Fruit fly (Drosophila melanogaster) whole organism, prepupa: ENCODE results near the gene Prosalpha2.

Experiments
- CG10631 ChIP-seq: fragments of 200-800 bp; sonication (Bioruptor generic); optimal IDR thresholded peaks from 2 replicates; lab custom pipeline; 2016; ENCODE audit warnings: missing biosample characterization, missing genetic modification characterization
- CG11294 ChIP-seq: fragments of 200-800 bp; sonication (Bioruptor generic); IDR thresholded peaks from 2 replicates; pipeline ENCODE4 v1.3.6; 2022; ENCODE audit warnings: missing biosample characterization, missing genetic modification characterization
- CG15336 ChIP-seq: fragments of 200-800 bp; sonication (Bioruptor generic); IDR thresholded peaks from 2 replicates; pipeline ENCODE4 v1.3.6; 2022; ENCODE audit warnings: missing biosample characterization, missing genetic modification characterization
- CG16779 ChIP-seq: fragments of 200-800 bp; sonication (Bioruptor generic); optimal IDR thresholded peaks from 3 replicates; lab custom pipeline; 2017; ENCODE audit warnings: missing biosample characterization, mild to moderate bottlenecking, missing genetic modification characterization
- CG3032 ChIP-seq: fragments of 200-800 bp; optimal IDR thresholded peaks from 2 replicates; lab custom pipeline; 2019; ENCODE audit warnings: missing biosample characterization, mild to moderate bottlenecking, missing genetic modification characterization, moderate library complexity
- CG31627 ChIP-seq: fragments of 200-800 bp; sonication (Bioruptor generic); optimal IDR thresholded peaks from 3 replicates; lab custom pipeline; 2016; ENCODE audit warnings: missing biosample characterization, missing genetic modification characterization
- CG34406 ChIP-seq: fragments of 200-800 bp; sonication (Bioruptor generic); optimal IDR thresholded peaks from 3 replicates; lab custom pipeline; 2016; ENCODE audit warnings: missing biosample characterization, missing genetic modification characterization
- CG3919 ChIP-seq: fragments of 200-800 bp; sonication (Bioruptor generic); optimal IDR thresholded peaks from 3 replicates; lab custom pipeline; 2016; ENCODE audit warnings: missing biosample characterization, missing genetic modification characterization
- CG4318 ChIP-seq: fragments of 200-800 bp; sonication (Bioruptor generic); optimal IDR thresholded peaks from 3 replicates; lab custom pipeline; 2017; ENCODE audit warnings: missing biosample characterization, mild to moderate bottlenecking, missing genetic modification characterization
- CG6792 ChIP-seq: fragments of 200-800 bp; sonication (Bioruptor generic); optimal IDR thresholded peaks from 3 replicates; lab custom pipeline; 2016; ENCODE audit warnings: missing biosample characterization, missing genetic modification characterization
- CG6808 ChIP-seq: fragments of 200-800 bp; sonication (Bioruptor generic); optimal IDR thresholded peaks from 3 replicates; lab custom pipeline; 2017; ENCODE audit warnings: missing biosample characterization, missing genetic modification characterization, mild to moderate bottlenecking, moderate library complexity, missing genetic modification reagents
- CG7368 ChIP-seq: fragments of 200-800 bp; sonication (Bioruptor generic); optimal IDR thresholded peaks from 3 replicates; lab custom pipeline; 2016; ENCODE audit warnings: missing biosample characterization, missing genetic modification characterization
- CG8319 ChIP-seq: fragments of 200-800 bp; sonication (Bioruptor generic); optimal IDR thresholded peaks from 3 replicates; lab custom pipeline; 2016; ENCODE audit warnings: missing biosample characterization, missing genetic modification characterization
- CG8632 ChIP-seq: fragments of 200-800 bp; sonication (Bioruptor generic); optimal IDR thresholded peaks from 3 replicates; lab custom pipeline; 2016; ENCODE audit warnings: missing biosample characterization, missing genetic modification characterization
- Eip78C ChIP-seq: fragments of 200-800 bp; sonication (Bioruptor generic); peaks from one replicate; lab custom pipeline; 2016; ENCODE audit warnings: missing biosample characterization, missing genetic modification characterization
- Ets96B ChIP-seq: fragments of 200-800 bp; optimal IDR thresholded peaks from 2 replicates; lab custom pipeline; 2019; ENCODE audit warnings: missing biosample characterization, mild to moderate bottlenecking, missing genetic modification characterization, moderate library complexity
- Hr38 ChIP-seq: sonication (Bioruptor generic); optimal IDR thresholded peaks from 2 replicates; lab custom pipeline; 2016; ENCODE audit warnings: missing biosample characterization, missing genetic modification characterization
- Lpt ChIP-seq: fragments of 200-800 bp; sonication (Bioruptor generic); optimal IDR thresholded peaks from 3 replicates; lab custom pipeline; 2016; ENCODE audit warnings: missing biosample characterization, missing genetic modification characterization
- OdsH ChIP-seq: fragments of 200-800 bp; sonication (Bioruptor generic); optimal IDR thresholded peaks from 3 replicates; lab custom pipeline; 2016; ENCODE audit warnings: missing biosample characterization, missing genetic modification characterization
- Smox ChIP-seq: fragments of 200-800 bp; sonication (Bioruptor generic); optimal IDR thresholded peaks from 3 replicates; lab custom pipeline; 2016; ENCODE audit warnings: missing biosample characterization, missing genetic modification characterization
- Sox102F ChIP-seq: fragments of 200-800 bp; sonication (Bioruptor generic); optimal IDR thresholded peaks from 2 replicates; lab custom pipeline; 2016; ENCODE audit warnings: missing biosample characterization, mild to moderate bottlenecking, missing genetic modification characterization
- Sox15 ChIP-seq: fragments of 200-800 bp; sonication (Bioruptor generic); optimal IDR thresholded peaks from 3 replicates; lab custom pipeline; 2016; ENCODE audit warnings: missing biosample characterization, missing genetic modification characterization
- achi ChIP-seq: fragments of 200-800 bp; sonication (Bioruptor generic); optimal IDR thresholded peaks from 3 replicates; lab custom pipeline; 2016; ENCODE audit warnings: missing biosample characterization, missing genetic modification characterization
- cyc ChIP-seq: fragments of 200-800 bp; sonication (Bioruptor generic); optimal IDR thresholded peaks from 3 replicates; lab custom pipeline; 2016; ENCODE audit warnings: missing biosample characterization, missing genetic modification characterization
- dsx ChIP-seq: fragments of 200-800 bp; optimal IDR thresholded peaks from 3 replicates; lab custom pipeline; 2019; ENCODE audit warnings: missing biosample characterization, mild to moderate bottlenecking, missing genetic modification characterization, moderate library complexity; ENCODE audit not compliant: poor library complexity, severe bottlenecking
- eg ChIP-seq: fragments of 200-800 bp; sonication (Bioruptor generic); IDR thresholded peaks from 3 replicates; pipeline ENCODE4 v1.3.6; 2022; ENCODE audit warnings: missing biosample characterization, missing genetic modification characterization
- fd59A ChIP-seq: fragments of 200-800 bp; sonication (Bioruptor generic); optimal IDR thresholded peaks from 2 replicates; lab custom pipeline; 2017; ENCODE audit warnings: missing biosample characterization, mild to moderate bottlenecking, missing genetic modification characterization, missing genetic modification reagents
- fd85E ChIP-seq: fragments of 200-800 bp; sonication (Bioruptor generic); optimal IDR thresholded peaks from 3 replicates; lab custom pipeline; 2016; ENCODE audit warnings: missing biosample characterization, missing genetic modification characterization
- fkh ChIP-seq: fragments of 200-800 bp; sonication (Bioruptor generic); optimal IDR thresholded peaks from 3 replicates; lab custom pipeline; 2017; ENCODE audit warnings: missing biosample characterization, mild to moderate bottlenecking, missing genetic modification characterization, moderate library complexity
- lz ChIP-seq: fragments of 200-800 bp; sonication (Bioruptor generic); optimal IDR thresholded peaks from 3 replicates; lab custom pipeline; 2016; ENCODE audit warnings: missing biosample characterization, missing genetic modification characterization
- net ChIP-seq: fragments of 200-800 bp; sonication (Bioruptor generic); optimal IDR thresholded peaks from 3 replicates; lab custom pipeline; 2016; ENCODE audit warnings: missing biosample characterization, missing genetic modification characterization
- spab ChIP-seq: fragments of 200-800 bp; sonication (Bioruptor generic); optimal IDR thresholded peaks from 2 replicates; lab custom pipeline; 2017; ENCODE audit warnings: missing biosample characterization, mild to moderate bottlenecking, missing genetic modification characterization, missing genetic modification reagents
- svp ChIP-seq: fragments of 200-800 bp; sonication (Bioruptor generic); peaks from one replicate; lab custom pipeline; 2016; ENCODE audit warnings: missing biosample characterization, missing genetic modification characterization
- vri ChIP-seq: fragments of 200-800 bp; sonication (Bioruptor generic); optimal IDR thresholded peaks from 3 replicates; lab custom pipeline; 2016; ENCODE audit warnings: missing biosample characterization, mild to moderate bottlenecking, missing genetic modification characterization

Prosalpha2 gene

dm6 chr3R:12385949-12386348 is 45.2 kb upstream of the Prosalpha2 start, which contains the start of gene Sol1:
TSS of gene Sol1 (plus strand) at chr3R:12386249.
- TF ChIP-seq fd85E (no peak), CG4318 (no peak), lz (GFP tag; lab: Kevin White, UChicago) (no peak), eg (GFP tag; lab: Robert Waterston, UW) (no peak), achi (GFP tag; lab: Kevin White, UChicago) (no peak), cyc (GFP tag; lab: Kevin White, UChicago) (no peak), CG8632 (GFP tag; lab: Kevin White, UChicago) (no peak), Smox (GFP tag; lab: Kevin White, UChicago) (no peak), vri (GFP tag; lab: Kevin White, UChicago) (no peak), fkh (no peak), Sox102F (GFP tag; lab: Kevin White, UChicago) (no peak), OdsH (GFP tag; lab: Kevin White, UChicago) (no peak), CG6808 (GFP tag; lab: Kevin White, UChicago) (no peak), net (GFP tag; lab: Kevin White, UChicago) (no peak), CG15336 (no peak)

- no peak for TF ChIP-seq cyc (GFP tag; lab: Kevin White, UChicago)
- TF ChIP-seq fd59A: no peak
- TF ChIP-seq CG16779 (tag; lab: Kevin White, UChicago): no peak
- TF ChIP-seq CG3919 (GFP tag; lab: Kevin White, UChicago): no peak
- no peak for TF ChIP-seq Hr38 (GFP tag; lab: Kevin White, UChicago)
- TF ChIP-seq Eip78C (GFP tag; lab: Kevin White, UChicago): no peak
- TF ChIP-seq fd85E: no peak
- TF ChIP-seq Lpt (GFP tag; lab: Kevin White, UChicago): no peak
- TF ChIP-seq CG34406 (GFP tag; lab: Kevin White, UChicago): no peak
- no peak for TF ChIP-seq CG11294 (GFP tag; lab: Robert Waterston, UW)
- TF ChIP-seq, all 60 proteins: peak for 0
Observed at dm6 chr3R:12386965-12387364, 44.2 kb upstream of the Prosalpha2 start, which contains the start of gene CG33098. TSS of gene CG33098 (plus strand) at chr3R:12387188.

- TF ChIP-seq CG3919 (GFP tag; lab: Kevin White, UChicago): no peak
- TF ChIP-seq Hr38 (GFP tag; lab: Kevin White, UChicago): no peak
Observed at dm6 chr3R:12395880-12396279, 35.2 kb upstream of the Prosalpha2 start, which contains the start of the genes CG10096 and CG10097. TSS of gene CG10096 (minus strand) at chr3R:12395980. TSS of gene CG10097 (minus strand) at chr3R:12395980.

dm6 chr3R:12398054-12398453 is 33.1 kb upstream of the Prosalpha2 start:
- peak; percentile 71 for TF ChIP-seq svp
- no peak for TF ChIP-seq dsx (GFP tag; lab: Kevin White, UChicago)
- TF ChIP-seq CG31627: no peak
- TF ChIP-seq spab (GFP tag; lab: Kevin White, UChicago): no peak
- TF ChIP-seq CG10631 (GFP tag; lab: Kevin White, UChicago): no peak
- TF ChIP-seq fd85E: no peak
- TF ChIP-seq vri (GFP tag; lab: Kevin White, UChicago): peak; percentile 39
- no peak for TF ChIP-seq CG8319 (GFP tag; lab: Kevin White, UChicago)
- TF ChIP-seq Ets96B: no peak
- no peak for TF ChIP-seq CG3032 (tag; lab: Kevin White, UChicago)
- no peak for TF ChIP-seq CG4318
- no peak for TF ChIP-seq CG6792 (GFP tag; lab: Kevin White, UChicago)
- TF ChIP-seq Sox102F (GFP tag; lab: Kevin White, UChicago): no peak
- TF ChIP-seq CG7368 (GFP tag; lab: Kevin White, UChicago): no peak

dm6 chr3R:12398620-12399247 is 32.4 kb upstream of the Prosalpha2 start, which contains the start of gene Cyp9f3:
TSS of gene Cyp9f3 (minus strand) at chr3R:12398929.
- no peak for TF ChIP-seq CG3032 (tag; lab: Kevin White, UChicago)
- TF ChIP-seq lz (GFP tag; lab: Kevin White, UChicago): no peak
- TF ChIP-seq fd85E: no peak
- TF ChIP-seq svp: peak; percentile 43
- TF ChIP-seq Sox15 (GFP tag; lab: Kevin White, UChicago): no peak
- peak; percentile 44 for TF ChIP-seq vri (GFP tag; lab: Kevin White, UChicago)
- TF ChIP-seq, all 60 proteins: peak for 2
